Fruit fly (Drosophila melanogaster) whole organism, embryonic: ENCODE results near the gene NimB5.

Experiments used
- ATbp ChIP-seq: fragments of 200-800 bp; sonication (Bioruptor generic); optimal IDR thresholded peaks from 2 replicates; lab custom pipeline; 2017; ENCODE audit warnings: missing biosample characterization, mild to moderate bottlenecking, missing genetic modification characterization, missing genetic modification reagents
- Ada2b ChIP-seq: fragments of 200-800 bp; sonication (Bioruptor generic); IDR thresholded peaks from 2 replicates; pipeline ENCODE4 v1.3.6; 2022; ENCODE audit warnings: missing biosample characterization, missing genetic modification characterization
- Asciz ChIP-seq: fragments of 200-800 bp; sonication (Bioruptor generic); optimal IDR thresholded peaks from 2 replicates; lab custom pipeline; 2017; ENCODE audit warnings: missing biosample characterization, mild to moderate bottlenecking, missing genetic modification characterization, missing genetic modification reagents
- CG10462 ChIP-seq: fragments of 200-800 bp; sonication (Bioruptor generic); optimal IDR thresholded peaks from 2 replicates; lab custom pipeline; 2016; ENCODE audit warnings: missing biosample characterization, missing genetic modification characterization
- CG12299 ChIP-seq: fragments of 200-800 bp; sonication (Bioruptor generic); optimal IDR thresholded peaks from 2 replicates; lab custom pipeline; 2018; ENCODE audit warnings: missing biosample characterization, mild to moderate bottlenecking, missing genetic modification characterization
- CG1233 ChIP-seq: fragments of 200-800 bp; sonication (Bioruptor generic); optimal IDR thresholded peaks from 4 replicates; lab custom pipeline; 2018; ENCODE audit warnings: missing biosample characterization, mild to moderate bottlenecking, missing genetic modification characterization
- CG15601 ChIP-seq: fragments of 200-800 bp; sonication (Bioruptor generic); optimal IDR thresholded peaks from 3 replicates; lab custom pipeline; 2019; ENCODE audit warnings: missing biosample characterization, mild to moderate bottlenecking, missing genetic modification characterization, moderate library complexity
- CG16815 ChIP-seq: fragments of 200-800 bp; sonication (Bioruptor generic); optimal IDR thresholded peaks from 3 replicates; lab custom pipeline; 2017; ENCODE audit warnings: missing biosample characterization, mild to moderate bottlenecking, missing genetic modification characterization
- CG17385 ChIP-seq: fragments of 200-800 bp; sonication (Bioruptor generic); optimal IDR thresholded peaks from 3 replicates; lab custom pipeline; 2018; ENCODE audit warnings: missing biosample characterization, mild to moderate bottlenecking, missing genetic modification characterization
- CG18599 ChIP-seq: fragments of 200-800 bp; sonication (Bioruptor generic); optimal IDR thresholded peaks from 3 replicates; lab custom pipeline; 2017; ENCODE audit warnings: missing biosample characterization, missing genetic modification characterization, mild to moderate bottlenecking, moderate library complexity, missing genetic modification reagents
- CG2712 ChIP-seq: fragments of 200-800 bp; optimal IDR thresholded peaks from 3 replicates; lab custom pipeline; 2019; ENCODE audit warnings: missing biosample characterization, mild to moderate bottlenecking, missing genetic modification characterization, moderate library complexity
- CG30403 ChIP-seq: fragments of 200-800 bp; sonication (Bioruptor generic); optimal IDR thresholded peaks from 3 replicates; lab custom pipeline; 2016; ENCODE audit warnings: missing biosample characterization, missing genetic modification characterization
- CG32772 ChIP-seq: fragments of 200-800 bp; sonication (Bioruptor generic); IDR thresholded peaks from 2 replicates; pipeline ENCODE4 v1.3.6; 2022; ENCODE audit warnings: missing biosample characterization, missing genetic modification characterization
- CG33213 ChIP-seq: fragments of 200-800 bp; sonication (Bioruptor generic); optimal IDR thresholded peaks from 3 replicates; lab custom pipeline; 2016; ENCODE audit warnings: missing biosample characterization, missing genetic modification characterization
- CG4424 ChIP-seq: fragments of 200-800 bp; sonication (Bioruptor generic); optimal IDR thresholded peaks from 3 replicates; lab custom pipeline; 2016; ENCODE audit warnings: missing biosample characterization, missing genetic modification characterization
- CG4854 ChIP-seq: fragments of 200-800 bp; sonication (Bioruptor generic); optimal IDR thresholded peaks from 2 replicates; lab custom pipeline; 2016; ENCODE audit warnings: missing biosample characterization, missing genetic modification characterization, inconsistent platforms
- CG6854 ChIP-seq: fragments of 200-800 bp; sonication (Bioruptor generic); optimal IDR thresholded peaks from 3 replicates; lab custom pipeline; 2017; ENCODE audit warnings: missing biosample characterization, mild to moderate bottlenecking, missing genetic modification characterization
- CG7745 ChIP-seq: fragments of 200-800 bp; sonication (Bioruptor generic); optimal IDR thresholded peaks from 2 replicates; lab custom pipeline; 2018; ENCODE audit warnings: missing biosample characterization, mild to moderate bottlenecking, missing genetic modification characterization, moderate library complexity
- CG8388 ChIP-seq: fragments of 200-800 bp; sonication (Bioruptor generic); optimal IDR thresholded peaks from 2 replicates; lab custom pipeline; 2019; ENCODE audit warnings: missing biosample characterization, mild to moderate bottlenecking, missing genetic modification characterization, moderate library complexity
- CG9609 ChIP-seq: fragments of 200-800 bp; sonication (Bioruptor generic); optimal IDR thresholded peaks from 3 replicates; lab custom pipeline; 2016; ENCODE audit warnings: missing biosample characterization, missing genetic modification characterization
- D19A ChIP-seq: fragments of 200-800 bp; optimal IDR thresholded peaks from 3 replicates; lab custom pipeline; 2019; ENCODE audit warnings: missing biosample characterization, mild to moderate bottlenecking, missing genetic modification characterization, moderate library complexity
- Ets97D ChIP-seq: fragments of 200-800 bp; sonication (Bioruptor generic); optimal IDR thresholded peaks from 3 replicates; lab custom pipeline; 2016; ENCODE audit warnings: missing biosample characterization, missing genetic modification characterization
- Fer1 ChIP-seq: fragments of 200-800 bp; sonication (Bioruptor generic); optimal IDR thresholded peaks from 2 replicates; lab custom pipeline; 2017; ENCODE audit warnings: missing biosample characterization, mild to moderate bottlenecking, missing genetic modification characterization
- H2.0 ChIP-seq: fragments of 200-800 bp; sonication (Bioruptor generic); IDR thresholded peaks from 2 replicates; pipeline ENCODE4 v1.3.6; 2022; ENCODE audit warnings: missing biosample characterization, missing genetic modification characterization
- HmgZ ChIP-seq: fragments of 200-800 bp; sonication (Bioruptor generic); optimal IDR thresholded peaks from 2 replicates; lab custom pipeline; 2018; ENCODE audit warnings: missing biosample characterization, mild to moderate bottlenecking, missing genetic modification characterization
- Hr51 ChIP-seq, 2 experiments: fragments of 200-800 bp; sonication (Bioruptor generic); optimal IDR thresholded peaks; 2 replicates in 1 of 2; 3 replicates in 1 of 2; lab custom pipeline; 2016 to 2018; ENCODE audit warnings: missing biosample characterization in 2 of 2, missing genetic modification characterization in 2 of 2, mild to moderate bottlenecking in 1 of 2, moderate library complexity in 1 of 2
- Lhr ChIP-seq: fragments of 200-800 bp; sonication (Bioruptor generic); optimal IDR thresholded peaks from 3 replicates; lab custom pipeline; 2017; ENCODE audit warnings: mild to moderate bottlenecking, missing biosample characterization, missing genetic modification reagents, missing genetic modification characterization
- Opbp ChIP-seq: fragments of 200-800 bp; sonication (Bioruptor generic); IDR thresholded peaks from 3 replicates; pipeline ENCODE4 v1.3.6; 2022; ENCODE audit warnings: missing biosample characterization, missing genetic modification characterization; ENCODE audit not compliant: partially characterized antibody
- Pdp1 ChIP-seq, 2 experiments: fragments of 200-800 bp; sonication (Bioruptor generic); optimal IDR thresholded peaks; 3 replicates each; lab custom pipeline; 2016; ENCODE audit warnings: missing biosample characterization in 2 of 2, missing genetic modification characterization in 2 of 2, mild to moderate bottlenecking in 1 of 2, moderate library complexity in 1 of 2
- Poxn ChIP-seq: fragments of 200-800 bp; sonication (Bioruptor generic); IDR thresholded peaks from 2 replicates; pipeline ENCODE4 v1.3.6; 2022; ENCODE audit warnings: missing biosample characterization, missing genetic modification characterization
- Rfx ChIP-seq: fragments of 200-800 bp; sonication (Bioruptor generic); IDR thresholded peaks from 2 replicates; pipeline ENCODE4 v1.3.6; 2022; ENCODE audit warnings: missing biosample characterization, missing genetic modification characterization
- Sin3A ChIP-seq: fragments of >200 bp; optimal IDR thresholded peaks from 2 replicates; lab custom pipeline; 2018
- Six4 ChIP-seq: fragments of 200-800 bp; sonication (Bioruptor generic); optimal IDR thresholded peaks from 2 replicates; lab custom pipeline; 2016; ENCODE audit warnings: missing biosample characterization, missing genetic modification characterization
- amos ChIP-seq: fragments of 200-800 bp; sonication (Bioruptor generic); IDR thresholded peaks from 2 replicates; pipeline ENCODE4 v1.3.6; 2022; ENCODE audit warnings: missing biosample characterization, missing genetic modification characterization; ENCODE audit not compliant: partially characterized antibody
- az2 ChIP-seq: fragments of 200-800 bp; sonication (Bioruptor generic); optimal IDR thresholded peaks from 3 replicates; lab custom pipeline; 2016; ENCODE audit warnings: missing biosample characterization, missing genetic modification characterization
- bbx ChIP-seq: fragments of 200-800 bp; sonication (Bioruptor generic); IDR thresholded peaks from 2 replicates; pipeline ENCODE4 v1.3.6; 2022; ENCODE audit warnings: missing biosample characterization, missing genetic modification characterization; ENCODE audit not compliant: partially characterized antibody
- bcd ChIP-seq: fragments of 200-800 bp; sonication (Bioruptor generic); optimal IDR thresholded peaks from 2 replicates; lab custom pipeline; 2017; ENCODE audit warnings: missing biosample characterization, mild to moderate bottlenecking, missing genetic modification characterization
- insv ChIP-seq, 2 experiments: fragments of 200-800 bp; sonication (Bioruptor generic); optimal IDR thresholded peaks; 3 replicates each; lab custom pipeline; 2016 to 2018; ENCODE audit warnings: missing biosample characterization in 2 of 2, missing genetic modification characterization in 2 of 2
- maf-S ChIP-seq: fragments of 200-800 bp; sonication (Bioruptor generic); optimal IDR thresholded peaks from 2 replicates; lab custom pipeline; 2016; ENCODE audit warnings: missing biosample characterization, missing genetic modification characterization
- onecut ChIP-seq: fragments of 200-800 bp; sonication (Bioruptor generic); IDR thresholded peaks from 2 replicates; pipeline ENCODE4 v1.3.6; 2022; ENCODE audit warnings: missing biosample characterization, missing genetic modification characterization
- ranshi ChIP-seq: fragments of 200-800 bp; sonication (Bioruptor generic); IDR thresholded peaks from 2 replicates; pipeline ENCODE4 v1.3.6; 2022; ENCODE audit warnings: missing biosample characterization, missing genetic modification characterization
- rib ChIP-seq: fragments of 200-800 bp; sonication (Bioruptor generic); IDR thresholded peaks from 2 replicates; pipeline ENCODE4 v1.3.6; 2022; ENCODE audit warnings: missing biosample characterization, missing genetic modification characterization
- slp2 ChIP-seq: fragments of 200-800 bp; sonication (Bioruptor generic); optimal IDR thresholded peaks from 2 replicates; lab custom pipeline; 2016; ENCODE audit warnings: missing biosample characterization, missing genetic modification characterization
- sob ChIP-seq: fragments of 200-800 bp; sonication (Bioruptor generic); IDR thresholded peaks from 2 replicates; pipeline ENCODE4 v1.3.6; 2022; ENCODE audit warnings: missing biosample characterization, missing genetic modification characterization
- tap ChIP-seq: fragments of 200-800 bp; optimal IDR thresholded peaks from 3 replicates; lab custom pipeline; 2019; ENCODE audit warnings: missing biosample characterization, mild to moderate bottlenecking, missing genetic modification characterization, moderate library complexity
- toy ChIP-seq: fragments of 200-800 bp; sonication (Bioruptor generic); IDR thresholded peaks from 2 replicates; pipeline ENCODE4 v1.3.6; 2022; ENCODE audit warnings: missing biosample characterization, missing genetic modification characterization
- trh ChIP-seq: fragments of 200-800 bp; sonication (Bioruptor generic); optimal IDR thresholded peaks from 2 replicates; lab custom pipeline; 2016; ENCODE audit warnings: missing biosample characterization, missing genetic modification characterization
- ttk ChIP-seq: fragments of 200-800 bp; sonication (Bioruptor generic); IDR thresholded peaks from 2 replicates; pipeline ENCODE4 v2.1.2; 2022; ENCODE audit warnings: missing biosample characterization, missing genetic modification characterization
- wdn ChIP-seq: fragments of 200-800 bp; sonication (Bioruptor generic); IDR thresholded peaks from 2 replicates; pipeline ENCODE4 v1.3.6; 2022; ENCODE audit warnings: missing biosample characterization, missing genetic modification characterization

Gene NimB5

DNA sequence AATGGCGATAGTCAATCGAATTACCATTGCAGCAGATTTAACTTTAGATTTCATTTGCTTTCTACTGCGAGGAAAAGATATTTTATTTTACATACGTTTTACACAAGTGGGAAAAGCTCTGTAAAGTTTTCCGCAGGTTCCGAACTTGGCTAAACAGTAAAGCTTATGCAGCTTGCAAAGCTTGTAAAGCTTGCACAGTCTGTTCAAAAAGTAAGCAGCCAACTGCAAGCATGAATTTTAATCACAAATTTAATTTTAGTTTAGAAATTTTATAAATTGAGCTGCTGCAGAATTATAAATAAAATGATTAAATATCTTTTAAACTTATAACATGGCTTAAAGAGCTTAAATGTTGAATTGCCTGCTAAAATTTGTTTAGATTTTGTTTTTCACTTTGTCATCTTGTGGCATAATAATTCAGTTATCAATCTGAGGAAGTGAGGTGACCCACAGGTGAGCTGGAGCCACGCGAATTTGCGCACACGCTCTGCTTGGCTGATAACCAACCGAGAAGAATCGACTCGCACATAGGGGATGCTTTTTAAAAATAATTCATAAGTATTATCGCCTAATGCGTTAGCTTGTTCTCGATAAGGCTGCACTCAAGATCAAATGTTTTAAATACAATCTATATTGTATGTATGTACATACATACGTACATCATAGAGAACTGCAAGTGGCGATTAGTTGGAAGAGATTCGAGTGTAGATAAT is 41.8 kb downstream of the NimB5 start (continued):
- TF ChIP-seq Sin3A (lab: Kevin White, UChicago) (no peak), Six4 (GFP tag; lab: Kevin White, UChicago) (peak; percentile 0), bcd (GFP tag; lab: Kevin White, UChicago) (peak; percentile 43), Lhr (GFP tag; lab: Kevin White, UChicago) (peak; percentile 4), HmgZ (tag; lab: Kevin White, UChicago) (peak; percentile 26), ranshi (GFP tag; lab: Robert Waterston, UW) (0 out of 2 replicates have a peak, but pooled peaks have one; percentile 10), insv (GFP tag; optimal IDR thresholded peaks at IDR 0.05; lab: Kevin White, UChicago) (no peak), CG15601 (peak; percentile 14), ATbp (GFP tag; lab: Kevin White, UChicago) (no peak), CG8388 (GFP tag; lab: Kevin White, UChicago) (peak; percentile 100), Pdp1 (GFP tag; optimal IDR thresholded peaks at IDR 0.05; lab: Kevin White, UChicago) (peak in 1 of 2 experiments; percentile 56), trh (GFP tag; lab: Kevin White, UChicago) (no peak), az2 (GFP tag; lab: Kevin White, UChicago) (peak; percentile 30), CG32772 (GFP tag; lab: Robert Waterston, UW) (no peak), CG33213 (peak; percentile 4), rib (GFP tag; lab: Robert Waterston, UW) (peak; percentile 12; the same call in 1 of the 2 replicates), Fer1 (peak; percentile 70), CG1233 (GFP tag; lab: Kevin White, UChicago) (peak; percentile 16), Asciz (GFP tag; lab: Kevin White, UChicago) (no peak), CG30403 (GFP tag; lab: Kevin White, UChicago) (peak; percentile 25), ttk (GFP tag; lab: Robert Waterston, UW) (peak; percentile 50; the same call in 1 of the 2 replicates), H2.0 (GFP tag; lab: Robert Waterston, UW) (peak; percentile 53; the same call in 1 of the 2 replicates), Ada2b (GFP tag; lab: Robert Waterston, UW) (peak; percentile 58), D19A (tag; lab: Kevin White, UChicago) (peak; percentile 40), CG12299 (tag; lab: Kevin White, UChicago) (peak; percentile 26), tap (peak; percentile 47), Ets97D (GFP tag; lab: Kevin White, UChicago) (no peak), CG6854 (GFP tag; lab: Kevin White, UChicago) (peak; percentile 34), sob (GFP tag; lab: Robert Waterston, UW) (peak; percentile 64), onecut (GFP tag; lab: Robert Waterston, UW) (peak; percentile 48; the same call in 1 of the 2 replicates), slp2 (GFP tag; lab: Kevin White, UChicago) (no peak), bbx (GFP tag; lab: Robert Waterston, UW) (0 out of 2 replicates have a peak, but pooled peaks have one; percentile 13), CG4424 (GFP tag; lab: Kevin White, UChicago) (peak; percentile 40), toy (GFP tag; lab: Robert Waterston, UW) (no peak), CG4854 (GFP tag; lab: Kevin White, UChicago) (peak; percentile 35), CG10462 (no peak), Opbp (GFP tag; lab: Robert Waterston, UW) (peak; percentile 71; the same call in 2 of the 3 replicates), CG16815 (no peak), CG7745 (tag; lab: Kevin White, UChicago) (no peak), CG9609 (GFP tag; lab: Kevin White, UChicago) (no peak), CG17385 (GFP tag; lab: Kevin White, UChicago) (peak; percentile 31), Poxn (GFP tag; lab: Robert Waterston, UW) (no peak), CG2712 (tag; lab: Kevin White, UChicago) (peak; percentile 61), Hr51 (GFP tag; optimal IDR thresholded peaks at IDR 0.05; lab: Kevin White, UChicago) (peak in 1 of 2 experiments; percentile 50), amos (GFP tag; lab: Robert Waterston, UW) (peak; percentile 52; the same call in 1 of the 2 replicates), CG18599 (peak; percentile 59), maf-S (GFP tag; lab: Kevin White, UChicago) (no peak), Rfx (GFP tag; lab: Robert Waterston, UW) (peak; percentile 83), wdn (GFP tag; lab: Robert Waterston, UW) (peak; percentile 41; the same call in 1 of the 2 replicates)
